Worm (Caenorhabditis elegans): Measurements from ENCODE around the gene Y105C5A.15.

DNA sequence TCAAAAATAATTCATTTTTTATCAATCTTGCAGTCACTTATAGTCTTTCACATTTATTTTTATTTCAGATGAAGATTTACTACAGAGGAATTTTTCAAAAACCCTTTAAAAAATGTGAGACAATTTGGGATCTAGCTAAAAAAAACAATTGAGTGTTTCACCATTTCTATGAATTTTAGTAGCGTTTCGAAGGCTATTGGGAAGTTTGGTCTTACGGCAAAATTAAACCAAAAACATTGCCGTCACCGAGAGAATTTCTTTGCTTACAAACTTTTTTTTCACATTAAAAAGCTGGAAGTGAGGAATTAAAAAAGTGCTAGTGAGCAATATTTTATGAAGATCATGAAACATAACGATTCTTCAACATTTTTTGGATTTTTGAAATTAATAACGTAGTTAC, 30.6 kb upstream of the Y105C5A.15 start:
- TF ChIP-seq unc-62 (GFP tag; optimal IDR thresholded peaks at IDR 0.05) (no peak), lin-32 (GFP tag; optimal IDR thresholded peaks at IDR 0.05) (no peak), zip-8 (tag; optimal IDR thresholded peaks at IDR 0.05) (no peak), drap-1 (GFP tag; optimal IDR thresholded peaks at IDR 0.05) (no peak), nhr-76 (tag; optimal IDR thresholded peaks at IDR 0.05) (no peak), elt-3 (tag; optimal IDR thresholded peaks at IDR 0.05) (no peak), ztf-11 (tag; optimal IDR thresholded peaks at IDR 0.05) (no peak), lin-13 (tag; optimal IDR thresholded peaks at IDR 0.05) (no peak)

All from whole organism, mixed stage, embryonic.